Fruit fly (Drosophila melanogaster): ENCODE data around the gene corto.

- TF ChIP-seq CG14655 (GFP tag; optimal IDR thresholded peaks at IDR 0.05), result peak; percentile 71
- peak; percentile 45 for TF ChIP-seq CG12605 (GFP tag; IDR thresholded peaks at IDR 0.05)
- no peak for TF ChIP-seq EcR (GFP tag; optimal IDR thresholded peaks at IDR 0.05)
- TF ChIP-seq CG13204 (GFP tag; optimal IDR thresholded peaks at IDR 0.05), result no peak
- peak; percentile 82 for TF ChIP-seq Ets98B (GFP tag; IDR thresholded peaks at IDR 0.05)
- 0 out of 2 replicates have a peak, but pooled peaks have one; percentile 8 for TF ChIP-seq rn (GFP tag; IDR thresholded peaks at IDR 0.05)
- peak; percentile 56 for TF ChIP-seq Pif1A (GFP tag; optimal IDR thresholded peaks at IDR 0.05)
- peak; percentile 62 for TF ChIP-seq CG34367 (tag; optimal IDR thresholded peaks at IDR 0.05)
- peak; percentile 57 for TF ChIP-seq Snoo (tag; optimal IDR thresholded peaks at IDR 0.05)
- peak; percentile 78 for TF ChIP-seq D1 (tag; optimal IDR thresholded peaks at IDR 0.05)
- TF ChIP-seq CG9948 (tag; optimal IDR thresholded peaks at IDR 0.05), result peak; percentile 62
- no peak for TF ChIP-seq CG10348 (GFP tag; IDR thresholded peaks at IDR 0.05)
- TF ChIP-seq gl (tag; optimal IDR thresholded peaks at IDR 0.05), result peak; percentile 35
- peak; percentile 68 for TF ChIP-seq CG17806 (tag; optimal IDR thresholded peaks at IDR 0.05)
Observed at dm6 chr3R:5127790-5128243, 40.9 kb upstream of the corto start, which contains the start of gene RabGGTa.
